Worm (Caenorhabditis elegans): Measurements from ENCODE around the gene F20B6.10.

ce11 chrX:4256761-4257160, 39.8 kb upstream of the F20B6.10 start, which contains the start of gene srv-6:
- TF ChIP-seq alr-1 (tag; optimal IDR thresholded peaks at IDR 0.05) (no peak), mdl-1 (tag; optimal IDR thresholded peaks at IDR 0.05) (no peak), zag-1 (tag; optimal IDR thresholded peaks at IDR 0.05) (no peak), snpc-4 (tag; optimal IDR thresholded peaks at IDR 0.05) (no peak), unc-39 (tag; optimal IDR thresholded peaks at IDR 0.05) (no peak), skn-1 (tag; optimal IDR thresholded peaks at IDR 0.05) (no peak), nhr-237 (tag; optimal IDR thresholded peaks at IDR 0.05) (no peak), lin-39 (tag; optimal IDR thresholded peaks at IDR 0.05) (no peak), egl-27 (tag; optimal IDR thresholded peaks at IDR 0.05) (no peak), nhr-6 (tag; optimal IDR thresholded peaks at IDR 0.05) (no peak), ama-1 (optimal IDR thresholded peaks at IDR 0.05) (no peak)
